Worm (Caenorhabditis elegans) whole organism, late embryonic: Measurements from ENCODE around the gene Y69A2AR.25.

Experiments used
- ama-1 ChIP-seq: fragments of 150-350 bp; optimal IDR thresholded peaks from 2 replicates; lab custom pipeline; 2014
- ceh-24 ChIP-seq: sonication (generic microtip); optimal IDR thresholded peaks from 2 replicates; lab custom pipeline; 2016; ENCODE audit warnings: mild to moderate bottlenecking, missing genetic modification characterization, missing compliant biosample characterization
- ceh-9 ChIP-seq: sonication (generic microtip); optimal IDR thresholded peaks from 2 replicates; lab custom pipeline; 2016; ENCODE audit warnings: mild to moderate bottlenecking, missing genetic modification characterization, inconsistent platforms, missing compliant biosample characterization
- che-1 ChIP-seq: sonication (generic microtip); optimal IDR thresholded peaks from 2 replicates; lab custom pipeline; 2016; ENCODE audit warnings: mild to moderate bottlenecking, missing genetic modification characterization, missing compliant biosample characterization
- dmd-4 ChIP-seq: sonication (generic microtip); optimal IDR thresholded peaks from 2 replicates; lab custom pipeline; 2016; ENCODE audit warnings: borderline replicate concordance, missing genetic modification characterization, missing compliant biosample characterization
- elt-2 ChIP-seq: sonication (generic microtip); optimal IDR thresholded peaks from 2 replicates; lab custom pipeline; 2016; ENCODE audit warnings: missing genetic modification reagents, missing genetic modification characterization, missing compliant biosample characterization
- nfya-1 ChIP-seq: sonication (generic microtip); optimal IDR thresholded peaks from 2 replicates; lab custom pipeline; 2017; ENCODE audit warnings: missing genetic modification characterization, mild to moderate bottlenecking, missing compliant biosample characterization, antibody characterized with exemption, moderate library complexity
- pqm-1 ChIP-seq: sonication (generic microtip); optimal IDR thresholded peaks from 2 replicates; lab custom pipeline; 2016; ENCODE audit warnings: missing genetic modification characterization, missing compliant biosample characterization
- ttx-3 ChIP-seq: sonication (generic microtip); optimal IDR thresholded peaks from 2 replicates; lab custom pipeline; 2016; ENCODE audit warnings: missing genetic modification reagents, missing genetic modification characterization, missing compliant biosample characterization

DNA sequence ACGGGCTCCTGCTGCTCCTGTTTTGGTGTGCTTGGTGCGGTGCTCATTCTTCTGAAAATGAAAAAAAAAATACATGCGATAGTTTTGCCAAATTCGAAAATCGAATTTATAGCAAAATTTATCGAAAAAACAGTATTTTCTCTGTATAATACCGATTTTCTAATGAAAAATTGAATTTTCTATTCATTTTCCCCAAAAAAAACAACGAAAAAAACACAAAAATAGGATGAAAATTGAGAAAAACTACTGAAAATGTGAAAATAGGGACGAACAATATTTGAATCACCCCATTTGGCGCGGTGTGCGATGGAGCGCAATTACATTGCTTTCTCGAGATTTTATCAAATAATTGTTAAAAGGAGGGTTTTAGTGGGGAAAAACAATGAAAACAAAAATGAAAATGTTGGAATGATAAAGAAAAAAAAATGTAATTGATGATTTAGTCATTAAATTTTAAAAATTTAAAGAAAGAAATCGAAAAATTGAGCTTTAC is 44.9 kb upstream of the Y69A2AR.25 start, which contains the start of gene Y69A2AR.28:
- TF ChIP-seq pqm-1 (tag; lab: Kevin White, UChicago) (no peak), elt-2 (tag; lab: Kevin White, UChicago) (no peak), ceh-24 (tag; lab: Kevin White, UChicago) (no peak), ttx-3 (tag; lab: Kevin White, UChicago) (no peak), ama-1 (lab: Kevin White, UChicago) (no peak), che-1 (tag; lab: Kevin White, UChicago) (no peak), ceh-9 (tag; lab: Kevin White, UChicago) (no peak), nfya-1 (tag; lab: Kevin White, UChicago) (no peak), dmd-4 (tag; lab: Kevin White, UChicago) (no peak)
